Worm (Caenorhabditis elegans) whole organism, mixed stage, embryonic: Measurements from ENCODE around the gene Y38E10A.28.

ENCODE experiments used
- drap-1 ChIP-seq: fragments of 200-800 bp; sonication (Bioruptor generic); optimal IDR thresholded peaks from 3 replicates; lab custom pipeline; 2018; ENCODE audit warnings: mild to moderate bottlenecking, missing genetic modification characterization, missing compliant biosample characterization
- nhr-12 ChIP-seq: fragments of 150-350 bp; optimal IDR thresholded peaks from 2 replicates; lab custom pipeline; 2014; ENCODE audit warnings: missing biosample characterization, missing genetic modification characterization
- pha-4 ChIP-seq: fragments of 150-350 bp; optimal IDR thresholded peaks from 2 replicates; lab custom pipeline; 2018; ENCODE audit warnings: missing biosample characterization, missing genetic modification reagents, missing genetic modification characterization
- tbx-8 ChIP-seq: fragments of 200-800 bp; sonication (Bioruptor generic); optimal IDR thresholded peaks from 2 replicates; lab custom pipeline; 2018; ENCODE audit warnings: mild to moderate bottlenecking, missing genetic modification characterization, moderate library complexity, missing compliant biosample characterization

DNA sequence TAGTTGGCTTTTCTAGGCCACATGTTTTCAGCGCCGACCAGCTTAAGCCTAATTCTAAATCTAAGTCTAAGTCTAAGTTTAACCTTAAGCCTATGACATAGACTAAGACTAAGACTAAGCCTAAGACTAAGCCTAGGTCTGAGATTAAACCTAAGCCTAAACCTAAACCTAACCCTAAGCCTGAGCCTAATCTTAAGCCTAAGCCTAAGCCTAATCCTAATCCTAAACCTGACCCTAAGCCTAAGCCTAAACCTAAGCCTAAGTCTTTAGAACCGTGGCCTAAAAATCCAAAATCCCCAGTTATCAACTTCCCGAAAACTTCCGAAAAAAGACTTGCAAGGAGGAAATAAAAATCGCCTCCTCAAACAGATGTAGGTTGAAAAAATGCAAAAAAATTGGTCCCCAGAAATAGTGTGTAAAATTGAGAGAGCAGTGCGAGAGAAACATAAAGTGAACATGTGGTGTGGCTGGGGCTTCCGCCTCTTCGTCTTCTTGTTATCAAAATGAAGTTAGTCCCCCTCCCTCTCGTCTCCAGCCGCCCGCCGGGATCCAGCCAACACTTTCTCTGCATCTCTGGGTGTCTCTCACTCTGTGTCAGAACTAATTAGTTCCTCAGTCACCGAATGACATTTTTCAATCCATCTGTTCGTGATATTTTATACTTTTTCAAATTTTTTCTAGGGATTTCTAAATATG, 30.3 kb downstream of the Y38E10A.28 start:
- TF ChIP-seq nhr-12: no peak
- TF ChIP-seq tbx-8 (GFP tag; lab: Kevin White, UChicago): no peak
- no peak for TF ChIP-seq pha-4 (tag; lab: Kevin White, UChicago)
- no peak for TF ChIP-seq drap-1 (GFP tag; lab: Kevin White, UChicago)
